Fruit fly (Drosophila melanogaster): ENCODE results near the gene Mo25.

dm6 chr3L:16626199-16626598 lies 10.9 kb upstream of the Mo25 start:
- TF ChIP-seq dl (GFP tag; optimal IDR thresholded peaks at IDR 0.05; ENCODE audit: insufficient read depth in 1 of 2, partially characterized antibody in 2 of 2) (no peak), woc (GFP tag; optimal IDR thresholded peaks at IDR 0.05) (no peak), br (GFP tag; optimal IDR thresholded peaks at IDR 0.05) (no peak), Hr83 (GFP tag; optimal IDR thresholded peaks at IDR 0.05; ENCODE audit: poor library complexity, severe bottlenecking) (no peak), N (GFP tag; optimal IDR thresholded peaks at IDR 0.05) (no peak), CG32264 (GFP tag; optimal IDR thresholded peaks at IDR 0.05) (no peak), fru (GFP tag; optimal IDR thresholded peaks at IDR 0.05) (no peak)

Data from whole organism, wandering third instar larva.